Fruit fly (Drosophila melanogaster): ENCODE data around the gene scf.

scf gene

dm6 chr3L:1335989-1336961, 37.8 kb downstream of the scf start (continued):
- TF ChIP-seq ind (GFP tag; optimal IDR thresholded peaks at IDR 0.05) (no peak), CG17912 (GFP tag; optimal IDR thresholded peaks at IDR 0.05) (no peak), Mad (GFP tag; optimal IDR thresholded peaks at IDR 0.05) (no peak), CG3163 (GFP tag; optimal IDR thresholded peaks at IDR 0.05) (no peak), zfh1 (GFP tag; IDR thresholded peaks at IDR 0.05) (0 out of 3 replicates have a peak, but pooled peaks have one; percentile 11), CG43689 (GFP tag; IDR thresholded peaks at IDR 0.05) (no peak), seq (GFP tag; IDR thresholded peaks at IDR 0.05) (0 out of 2 replicates have a peak, but pooled peaks have one; percentile 16), MBD-R2 (GFP tag; IDR thresholded peaks at IDR 0.05) (peak; percentile 36; the same call in 1 of the 2 replicates), CG12104 (GFP tag; optimal IDR thresholded peaks at IDR 0.05) (no peak), ci (GFP tag; IDR thresholded peaks at IDR 0.05) (0 out of 3 replicates have a peak, but pooled peaks have one; percentile 37), CG5953 (GFP tag; IDR thresholded peaks at IDR 0.05) (no peak), cg (GFP tag; optimal IDR thresholded peaks at IDR 0.05) (peak; percentile 26), CG17802 (tag; optimal IDR thresholded peaks at IDR 0.05) (no peak), Poxn (GFP tag; IDR thresholded peaks at IDR 0.05) (no peak), Deaf1 (tag; optimal IDR thresholded peaks at IDR 0.05) (no peak), sd (tag; optimal IDR thresholded peaks at IDR 0.05) (peak; percentile 89), tio (GFP tag; optimal IDR thresholded peaks at IDR 0.05) (no peak), gt (GFP tag; IDR thresholded peaks at IDR 0.05) (no peak), Adf1 (GFP tag; IDR thresholded peaks at IDR 0.05) (no peak; the same call in 1 of the 2 replicates), Atf3 (GFP tag; optimal IDR thresholded peaks at IDR 0.05) (no peak), CG4424 (GFP tag; optimal IDR thresholded peaks at IDR 0.05) (no peak), CG9932 (GFP tag; IDR thresholded peaks at IDR 0.05) (peak; percentile 30; the same call in 1 of the 2 replicates), Dad (GFP tag; optimal IDR thresholded peaks at IDR 0.05) (no peak), hkb (optimal IDR thresholded peaks at IDR 0.05) (no peak), hkb (GFP tag; IDR thresholded peaks at IDR 0.05) (peak; percentile 27; the same call in 1 of the 2 replicates), Dip2 (GFP tag; IDR thresholded peaks at IDR 0.05) (no peak), D (optimal IDR thresholded peaks at IDR 0.05) (no peak), D (GFP tag; optimal IDR thresholded peaks at IDR 0.05) (no peak), CG18619 (GFP tag; optimal IDR thresholded peaks at IDR 0.05) (no peak), CG12391 (tag; optimal IDR thresholded peaks at IDR 0.05) (no peak), Hr78 (GFP tag; optimal IDR thresholded peaks at IDR 0.05) (peak in 1 of 2 experiments; percentile 17), CG7372 (GFP tag; IDR thresholded peaks at IDR 0.05) (no peak), BtbVII (GFP tag; optimal IDR thresholded peaks at IDR 0.05) (peak; percentile 22), CG6272 (GFP tag; IDR thresholded peaks at IDR 0.05) (no peak), oc (tag; optimal IDR thresholded peaks at IDR 0.05) (no peak), slbo (GFP tag; IDR thresholded peaks at IDR 0.05) (peak; percentile 35; the same call in 1 of the 2 replicates), CG18476 (GFP tag; optimal IDR thresholded peaks at IDR 0.05) (no peak), maf-S (GFP tag; optimal IDR thresholded peaks at IDR 0.05) (no peak), kni (GFP tag; optimal IDR thresholded peaks at IDR 0.05) (no peak), MESR4 (GFP tag; optimal IDR thresholded peaks at IDR 0.05) (no peak), schlank (tag; optimal IDR thresholded peaks at IDR 0.05) (no peak), CG4617 (GFP tag; optimal IDR thresholded peaks at IDR 0.05; ENCODE audit: borderline replicate concordance) (no peak), Eip74EF (GFP tag; optimal IDR thresholded peaks at IDR 0.05) (no peak), CG10431 (GFP tag; optimal IDR thresholded peaks at IDR 0.05) (no peak), CG2129 (GFP tag; IDR thresholded peaks at IDR 0.05; ENCODE audit: partially characterized antibody) (no peak), Oli (tag; optimal IDR thresholded peaks at IDR 0.05) (no peak), Rfx (GFP tag; IDR thresholded peaks at IDR 0.05) (peak; percentile 55), CG11695 (GFP tag; IDR thresholded peaks at IDR 0.05) (peak; percentile 47; the same call in 1 of the 3 replicates), cwo (GFP tag; optimal IDR thresholded peaks at IDR 0.05) (peak; percentile 80)
